Fruit fly (Drosophila melanogaster): Measurements from ENCODE around the gene msi.

The msi gene

DNA sequence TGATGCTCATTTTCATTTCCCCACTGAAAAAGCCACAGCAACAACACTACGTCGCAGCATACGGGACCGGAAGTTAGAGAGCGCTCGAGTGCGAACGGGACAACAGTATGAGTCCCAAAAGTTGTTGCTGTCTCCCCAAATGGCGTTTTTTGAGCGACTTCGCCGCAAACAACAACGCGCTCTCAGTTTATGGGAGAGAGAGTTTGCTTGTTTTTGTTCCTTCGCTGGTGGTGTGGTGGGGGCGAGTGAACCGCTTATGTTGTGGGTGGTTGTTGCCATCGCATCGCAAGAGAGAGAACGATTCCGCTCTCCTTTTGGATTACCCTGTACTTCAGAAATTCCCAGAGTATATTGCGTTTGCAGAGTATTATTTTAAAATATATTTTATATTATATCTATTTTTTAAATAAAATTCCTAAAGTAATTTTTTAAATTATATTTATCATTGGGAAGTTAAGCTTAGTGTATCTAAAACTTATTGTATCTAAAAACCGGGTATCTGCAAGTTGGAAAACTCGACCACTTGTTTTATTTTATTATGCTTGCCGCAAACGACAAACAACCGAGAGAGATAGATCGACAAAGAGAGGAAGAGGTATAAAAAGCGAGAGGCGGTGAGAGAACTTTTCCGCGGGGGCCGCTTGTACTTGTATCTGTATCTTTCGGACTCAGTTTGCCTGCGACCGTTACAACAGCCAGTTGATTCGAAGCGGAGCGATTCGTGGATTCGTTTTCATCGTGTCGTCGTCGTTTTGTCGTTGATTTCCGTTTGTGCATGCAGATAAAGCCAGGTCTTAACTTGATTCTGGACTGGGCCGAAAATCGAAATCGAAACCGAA is at the start of gene msi (continued):
- TF ChIP-seq croc (GFP tag; conservative IDR thresholded peaks at IDR 0.05) (peak; percentile 99), CG34376 (GFP tag; optimal IDR thresholded peaks at IDR 0.05) (peak; percentile 79), hth (optimal IDR thresholded peaks at IDR 0.05) (no peak), bab2 (GFP tag; optimal IDR thresholded peaks at IDR 0.05) (peak; percentile 81), ewg (GFP tag; optimal IDR thresholded peaks at IDR 0.05) (peak; percentile 96), wek (GFP tag; optimal IDR thresholded peaks at IDR 0.05) (peak; percentile 80), CG2875 (GFP tag; optimal IDR thresholded peaks at IDR 0.05) (peak; percentile 98), CG5180 (GFP tag; optimal IDR thresholded peaks at IDR 0.05) (peak; percentile 89), stc (GFP tag; IDR thresholded peaks at IDR 0.05) (peak; percentile 99), CG31224 (GFP tag; IDR thresholded peaks at IDR 0.05) (peak; percentile 97), corto (GFP tag; optimal IDR thresholded peaks at IDR 0.05) (peak; percentile 57), row (GFP tag; IDR thresholded peaks at IDR 0.05) (peak; percentile 100), CrebB (tag; optimal IDR thresholded peaks at IDR 0.05) (peak; percentile 95), PHDP (tag; optimal IDR thresholded peaks at IDR 0.05) (peak; percentile 100), gcm2 (GFP tag; optimal IDR thresholded peaks at IDR 0.05) (no peak), ato (GFP tag; IDR thresholded peaks at IDR 0.05; ENCODE audit: partially characterized antibody) (no peak; the same call in 1 of the 2 replicates), CoRest (tag; optimal IDR thresholded peaks at IDR 0.05) (peak; percentile 100), pum (GFP tag; optimal IDR thresholded peaks at IDR 0.05) (peak; percentile 80), Deaf1 (tag; optimal IDR thresholded peaks at IDR 0.05) (peak; percentile 92), Max (GFP tag; optimal IDR thresholded peaks at IDR 0.05) (peak; percentile 97), klu (GFP tag; IDR thresholded peaks at IDR 0.05) (peak; percentile 98), otp (GFP tag; IDR thresholded peaks at IDR 0.05) (peak; percentile 97), dm (GFP tag; optimal IDR thresholded peaks at IDR 0.05) (peak; percentile 56), oc (tag; optimal IDR thresholded peaks at IDR 0.05) (peak; percentile 99), usp (GFP tag; optimal IDR thresholded peaks at IDR 0.05) (no peak), D19A (tag; optimal IDR thresholded peaks at IDR 0.05) (peak; percentile 98), CG10959 (GFP tag; IDR thresholded peaks at IDR 0.05) (peak; percentile 95), pho (GFP tag; optimal IDR thresholded peaks at IDR 0.05) (peak; percentile 40), CG15696 (tag; optimal IDR thresholded peaks at IDR 0.05) (peak; percentile 92), pzg (GFP tag; optimal IDR thresholded peaks at IDR 0.05) (peak; percentile 40), CG4404 (GFP tag; IDR thresholded peaks at IDR 0.05) (peak; percentile 97), Nf-YB (GFP tag; optimal IDR thresholded peaks at IDR 0.05) (peak; percentile 92), trem (tag; optimal IDR thresholded peaks at IDR 0.05) (peak; percentile 97), gfzf (GFP tag; optimal IDR thresholded peaks at IDR 0.05) (peak; percentile 38), gce (GFP tag; IDR thresholded peaks at IDR 0.05) (peak; percentile 97), CG4617 (GFP tag; optimal IDR thresholded peaks at IDR 0.05; ENCODE audit: borderline replicate concordance) (peak; percentile 88), CG3847 (GFP tag; IDR thresholded peaks at IDR 0.05) (peak; percentile 99), CG7372 (GFP tag; IDR thresholded peaks at IDR 0.05) (peak; percentile 99), stwl (tag; optimal IDR thresholded peaks at IDR 0.05) (peak; percentile 97), CG16815 (GFP tag; optimal IDR thresholded peaks at IDR 0.05) (peak; percentile 97), Ssrp (tag; optimal IDR thresholded peaks at IDR 0.05) (peak; percentile 100), CG12391 (tag; optimal IDR thresholded peaks at IDR 0.05) (peak; percentile 100), sqz (GFP tag; optimal IDR thresholded peaks at IDR 0.05) (peak; percentile 98), CG10565 (GFP tag; optimal IDR thresholded peaks at IDR 0.05) (peak; percentile 69), CG3995 (GFP tag; optimal IDR thresholded peaks at IDR 0.05) (peak; percentile 8), CG17912 (GFP tag; optimal IDR thresholded peaks at IDR 0.05) (peak; percentile 79), exex (tag; optimal IDR thresholded peaks at IDR 0.05) (peak; percentile 94), gsb-n (tag; optimal IDR thresholded peaks at IDR 0.05) (peak; percentile 100), chm (GFP tag; IDR thresholded peaks at IDR 0.05) (peak; percentile 95)
